Worm (Caenorhabditis elegans) whole organism, mixed stage, embryonic: ENCODE measurements around the gene srg-30.

Source experiments
- M03D4.4 ChIP-seq: sonication (generic microtip); optimal IDR thresholded peaks from 2 replicates; lab custom pipeline; 2017; ENCODE audit warnings: mild to moderate bottlenecking, missing genetic modification characterization, missing compliant biosample characterization
- bed-3 ChIP-seq: fragments of 200-800 bp; sonication (Bioruptor generic); optimal IDR thresholded peaks from 3 replicates; lab custom pipeline; 2018; ENCODE audit warnings: mild to moderate bottlenecking, missing genetic modification characterization, moderate library complexity, missing compliant biosample characterization
- blmp-1 ChIP-seq: fragments of 150-350 bp; optimal IDR thresholded peaks from 2 replicates; lab custom pipeline; 2014; ENCODE audit warnings: missing biosample characterization, missing genetic modification characterization
- ceh-39 ChIP-seq: fragments of 150-350 bp; optimal IDR thresholded peaks from 2 replicates; lab custom pipeline; 2014; ENCODE audit warnings: missing biosample characterization, missing genetic modification characterization
- ceh-43 ChIP-seq: fragments of 200-800 bp; sonication (Bioruptor generic); optimal IDR thresholded peaks from 2 replicates; lab custom pipeline; 2018; ENCODE audit warnings: mild to moderate bottlenecking, missing genetic modification characterization, moderate library complexity, missing compliant biosample characterization
- ceh-83 ChIP-seq: fragments of 200-800 bp; sonication (Bioruptor generic); optimal IDR thresholded peaks from 2 replicates; lab custom pipeline; 2018; ENCODE audit warnings: mild to moderate bottlenecking, missing genetic modification characterization, missing compliant biosample characterization
- ces-1 ChIP-seq: fragments of 150-350 bp; optimal IDR thresholded peaks from 2 replicates; lab custom pipeline; 2014; ENCODE audit warnings: missing biosample characterization, missing genetic modification reagents, missing genetic modification characterization
- drap-1 ChIP-seq: fragments of 200-800 bp; sonication (Bioruptor generic); optimal IDR thresholded peaks from 3 replicates; lab custom pipeline; 2018; ENCODE audit warnings: mild to moderate bottlenecking, missing genetic modification characterization, missing compliant biosample characterization
- elt-1 ChIP-seq: sonication (generic microtip); optimal IDR thresholded peaks from 2 replicates; lab custom pipeline; 2017; ENCODE audit warnings: missing genetic modification characterization, mild to moderate bottlenecking, missing compliant biosample characterization, antibody characterized with exemption, moderate library complexity, borderline replicate concordance; ENCODE audit not compliant: insufficient read depth
- elt-3 ChIP-seq: fragments of 150-350 bp; optimal IDR thresholded peaks from 2 replicates; lab custom pipeline; 2014; ENCODE audit warnings: missing biosample characterization, missing genetic modification characterization
- flh-1 ChIP-seq: fragments of 200-800 bp; sonication (Bioruptor generic); optimal IDR thresholded peaks from 2 replicates; lab custom pipeline; 2018; ENCODE audit warnings: mild to moderate bottlenecking, missing genetic modification characterization, moderate library complexity, missing compliant biosample characterization
- ham-2 ChIP-seq: fragments of 200-800 bp; sonication (Bioruptor generic); optimal IDR thresholded peaks from 2 replicates; lab custom pipeline; 2018; ENCODE audit warnings: mild to moderate bottlenecking, missing genetic modification characterization, missing compliant biosample characterization
- hlh-1 ChIP-seq: fragments of 150-350 bp; optimal IDR thresholded peaks from 2 replicates; lab custom pipeline; 2014; ENCODE audit warnings: missing biosample characterization, missing genetic modification reagents, missing genetic modification characterization
- lin-13 ChIP-seq: fragments of 150-350 bp; optimal IDR thresholded peaks from 2 replicates; lab custom pipeline; 2014; ENCODE audit warnings: missing biosample characterization, missing genetic modification characterization
- lsy-2 ChIP-seq: fragments of 150-350 bp; optimal IDR thresholded peaks from 2 replicates; lab custom pipeline; 2014; ENCODE audit warnings: missing biosample characterization, missing genetic modification characterization
- mab-5 ChIP-seq: fragments of 150-350 bp; optimal IDR thresholded peaks from 2 replicates; lab custom pipeline; 2014; ENCODE audit warnings: missing biosample characterization, missing genetic modification characterization
- mep-1 ChIP-seq: fragments of 150-350 bp; optimal IDR thresholded peaks from 2 replicates; lab custom pipeline; 2017; ENCODE audit warnings: missing biosample characterization, missing genetic modification reagents, missing genetic modification characterization, inconsistent platforms
- mls-2 ChIP-seq: sonication (generic microtip); optimal IDR thresholded peaks from 2 replicates; lab custom pipeline; 2016; ENCODE audit warnings: mild to moderate bottlenecking, missing genetic modification characterization, moderate library complexity, missing compliant biosample characterization
- nhr-2 ChIP-seq: fragments of 150-350 bp; optimal IDR thresholded peaks from 2 replicates; lab custom pipeline; 2014; ENCODE audit warnings: missing biosample characterization, missing genetic modification characterization
- nhr-28 ChIP-seq: fragments of 150-350 bp; optimal IDR thresholded peaks from 2 replicates; lab custom pipeline; 2014; ENCODE audit warnings: missing biosample characterization, missing genetic modification characterization
- nhr-76 ChIP-seq: sonication (generic microtip); optimal IDR thresholded peaks from 2 replicates; lab custom pipeline; 2017; ENCODE audit warnings: missing biosample characterization, missing genetic modification characterization
- pha-4 ChIP-seq: fragments of 150-350 bp; optimal IDR thresholded peaks from 2 replicates; lab custom pipeline; 2018; ENCODE audit warnings: missing biosample characterization, missing genetic modification reagents, missing genetic modification characterization
- sem-2 ChIP-seq: fragments of 200-800 bp; sonication (Bioruptor generic); optimal IDR thresholded peaks from 2 replicates; lab custom pipeline; 2018; ENCODE audit warnings: mild to moderate bottlenecking, missing genetic modification characterization, missing compliant biosample characterization
- snpc-4 ChIP-seq: fragments of 150-350 bp; optimal IDR thresholded peaks from 2 replicates; lab custom pipeline; 2014; ENCODE audit warnings: missing biosample characterization, missing genetic modification characterization
- sptf-1 ChIP-seq: sonication (generic microtip); optimal IDR thresholded peaks from 2 replicates; lab custom pipeline; 2017; ENCODE audit warnings: mild to moderate bottlenecking, missing genetic modification characterization, moderate library complexity, missing compliant biosample characterization
- tbx-8 ChIP-seq: fragments of 200-800 bp; sonication (Bioruptor generic); optimal IDR thresholded peaks from 2 replicates; lab custom pipeline; 2018; ENCODE audit warnings: mild to moderate bottlenecking, missing genetic modification characterization, moderate library complexity, missing compliant biosample characterization
- unc-120 ChIP-seq: sonication (generic microtip); optimal IDR thresholded peaks from 2 replicates; lab custom pipeline; 2017; ENCODE audit warnings: missing genetic modification characterization, missing compliant biosample characterization; ENCODE audit not compliant: poor library complexity, severe bottlenecking
- unc-39 ChIP-seq: fragments of 150-350 bp; optimal IDR thresholded peaks from 2 replicates; lab custom pipeline; 2014; ENCODE audit warnings: missing biosample characterization, missing genetic modification characterization
- unc-62 ChIP-seq: fragments of 150-350 bp; optimal IDR thresholded peaks from 2 replicates; lab custom pipeline; 2014; ENCODE audit warnings: missing biosample characterization, missing genetic modification reagents, missing genetic modification characterization
- zip-8 ChIP-seq: fragments of 150-350 bp; optimal IDR thresholded peaks from 2 replicates; lab custom pipeline; 2014; ENCODE audit warnings: missing biosample characterization, missing genetic modification characterization

The srg-30 gene

ce11 chrV:6694668-6695067, 23.5 kb downstream of the srg-30 start, which contains the start of gene W02F12.8:
TSS of gene W02F12.8 (minus strand) at chrV:6694768.
- TF ChIP-seq ceh-39 (tag; lab: Kevin White, UChicago), result no peak
- no peak for TF ChIP-seq nhr-76 (tag; lab: Kevin White, UChicago)
- no peak for TF ChIP-seq unc-120 (tag; lab: Kevin White, UChicago)
- TF ChIP-seq nhr-2 (tag; lab: Kevin White, UChicago), result no peak
- TF ChIP-seq pha-4 (tag; lab: Kevin White, UChicago), result no peak
- TF ChIP-seq mls-2 (tag; lab: Kevin White, UChicago), result no peak
- no peak for TF ChIP-seq mab-5 (tag; lab: Kevin White, UChicago)
- no peak for TF ChIP-seq elt-3 (tag; lab: Kevin White, UChicago)
- TF ChIP-seq tbx-8 (GFP tag; lab: Kevin White, UChicago), result no peak
- no peak for TF ChIP-seq lin-13 (tag; lab: Kevin White, UChicago)
- no peak for TF ChIP-seq snpc-4 (tag; lab: Kevin White, UChicago)
- no peak for TF ChIP-seq unc-62 (GFP tag; lab: Kevin White, UChicago)
- TF ChIP-seq mep-1 (tag; lab: Kevin White, UChicago), result no peak
- TF ChIP-seq M03D4.4 (tag; lab: Kevin White, UChicago), result no peak
- TF ChIP-seq elt-1 (tag; lab: Kevin White, UChicago), result no peak

- TF ChIP-seq snpc-4 (tag; lab: Kevin White, UChicago) (no peak), sem-2 (no peak), unc-120 (tag; lab: Kevin White, UChicago) (no peak), hlh-1 (tag; lab: Kevin White, UChicago) (no peak), tbx-8 (GFP tag; lab: Kevin White, UChicago) (no peak), nhr-2 (tag; lab: Kevin White, UChicago) (no peak), mep-1 (tag; lab: Kevin White, UChicago) (no peak), pha-4 (tag; lab: Kevin White, UChicago) (no peak), zip-8 (tag; lab: Kevin White, UChicago) (no peak), mls-2 (tag; lab: Kevin White, UChicago) (no peak), lin-13 (tag; lab: Kevin White, UChicago) (no peak), ces-1 (GFP tag; lab: Kevin White, UChicago) (no peak), flh-1 (GFP tag; lab: Kevin White, UChicago) (no peak), drap-1 (GFP tag; lab: Kevin White, UChicago) (no peak), elt-1 (tag; lab: Kevin White, UChicago) (no peak), bed-3 (GFP tag; lab: Kevin White, UChicago) (no peak), ham-2 (GFP tag; lab: Kevin White, UChicago) (no peak), nhr-76 (tag; lab: Kevin White, UChicago) (no peak)
Observed at ce11 chrV:6691813-6692351, 26.2 kb downstream of the srg-30 start, which contains the start of gene mtl-1. TSS of gene mtl-1 (minus strand) at chrV:6691863.

ce11 chrV:6690075-6690474, 28.1 kb downstream of the srg-30 start:
- TF ChIP-seq hlh-1 (tag; lab: Kevin White, UChicago) (no peak), ceh-43 (GFP tag; lab: Kevin White, UChicago) (no peak), unc-62 (GFP tag; lab: Kevin White, UChicago) (no peak), sem-2 (no peak), ceh-83 (GFP tag; lab: Kevin White, UChicago) (no peak), nhr-28 (tag; lab: Kevin White, UChicago) (no peak), blmp-1 (tag; lab: Kevin White, UChicago) (no peak)
- TF ChIP-seq, all 35 proteins: peak for 0

ce11 chrV:6688392-6688791, 29.7 kb downstream of the srg-30 start, which contains the start of gene K11G9.5:
TSS of gene K11G9.5 (minus strand) at chrV:6688492.
- TF ChIP-seq elt-1 (tag; lab: Kevin White, UChicago) (no peak), ceh-43 (GFP tag; lab: Kevin White, UChicago) (no peak), M03D4.4 (tag; lab: Kevin White, UChicago) (no peak), sptf-1 (tag; lab: Kevin White, UChicago) (no peak), mls-2 (tag; lab: Kevin White, UChicago) (no peak), bed-3 (GFP tag; lab: Kevin White, UChicago) (no peak), snpc-4 (tag; lab: Kevin White, UChicago) (no peak), unc-39 (tag; lab: Kevin White, UChicago) (no peak), lsy-2 (tag; lab: Kevin White, UChicago) (no peak), nhr-28 (tag; lab: Kevin White, UChicago) (no peak), drap-1 (GFP tag; lab: Kevin White, UChicago) (no peak), zip-8 (tag; lab: Kevin White, UChicago) (no peak), nhr-76 (tag; lab: Kevin White, UChicago) (no peak), ceh-83 (GFP tag; lab: Kevin White, UChicago) (no peak), tbx-8 (GFP tag; lab: Kevin White, UChicago) (no peak)
